Fruit fly (Drosophila melanogaster): ENCODE results near the gene RpS28-like.

DNA sequence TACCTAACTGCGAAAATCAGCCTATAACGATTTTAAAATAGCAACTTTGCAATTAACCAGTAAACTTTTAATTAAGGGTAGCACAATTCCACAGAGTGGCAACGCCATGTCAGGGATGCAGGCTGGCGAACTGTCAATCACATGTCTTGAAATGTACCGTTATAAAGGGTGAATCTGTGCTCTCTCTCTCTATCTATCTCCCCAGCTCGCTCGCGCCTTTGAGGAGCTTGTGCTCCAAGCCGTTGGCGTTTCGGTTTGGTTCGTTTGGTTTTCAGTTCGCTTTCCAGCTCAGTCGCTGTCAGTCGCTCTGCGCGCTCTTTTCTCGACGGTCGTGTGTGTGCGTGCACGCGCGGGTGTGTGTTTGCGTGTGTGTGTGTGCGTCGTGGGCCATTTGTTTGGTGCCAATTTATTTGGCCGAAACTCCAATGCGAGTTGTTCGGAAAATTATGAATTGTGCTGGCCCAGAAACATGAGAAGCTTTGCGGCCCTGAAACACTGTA is 662 bp downstream of the RpS28-like start, which contains the start of gene numb:
- TF ChIP-seq psq (optimal IDR thresholded peaks at IDR 0.05) (no peak), Sin3A (optimal IDR thresholded peaks at IDR 0.05) (no peak)
